Worm (Caenorhabditis elegans) whole organism, L4/young adult: ENCODE measurements around the gene mig-13.

ENCODE experiments used
- W03F9.2 ChIP-seq: fragments of 150-350 bp; optimal IDR thresholded peaks from 2 replicates; lab custom pipeline; 2014; ENCODE audit warnings: missing biosample characterization, missing genetic modification characterization
- him-1 ChIP-seq: sonication (generic microtip); optimal IDR thresholded peaks from 2 replicates; lab custom pipeline; 2016; ENCODE audit warnings: missing genotype, missing genetic modification reagents, missing genetic modification characterization, missing compliant biosample characterization

DNA sequence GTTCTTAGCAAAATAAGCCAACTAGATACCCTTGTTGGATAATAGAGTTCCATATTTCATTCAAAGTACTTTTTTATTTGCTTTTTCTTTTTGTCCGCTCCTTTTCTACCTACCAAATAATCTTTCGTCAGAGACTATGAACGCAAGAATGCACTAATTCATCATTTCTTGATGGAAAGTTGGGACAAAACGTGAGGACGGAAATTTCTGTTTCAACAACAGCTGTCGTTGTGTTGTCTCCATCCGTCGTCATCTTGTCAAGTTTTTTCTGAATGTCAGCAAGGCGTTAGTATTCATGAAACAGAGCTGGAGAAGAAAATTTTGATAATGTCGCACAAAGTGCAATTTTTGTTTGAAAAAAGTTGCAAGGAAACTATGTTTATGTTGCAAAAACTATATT lies 15.2 kb downstream of the mig-13 start:
- TF ChIP-seq W03F9.2, result no peak
- no peak for TF ChIP-seq him-1
